Worm (Caenorhabditis elegans) whole organism, young adult: ENCODE measurements around the gene Y43F8B.13.

Experiments used
- K11D2.4 ChIP-seq: fragments of 200-800 bp; sonication (Bioruptor generic); IDR thresholded peaks from 2 replicates; pipeline ENCODE4 v1.3.6; 2022; ENCODE audit warnings: missing genetic modification reagents, missing genetic modification characterization, missing compliant biosample characterization
- Y53F4B.3 ChIP-seq: fragments of 200-800 bp; sonication (Bioruptor generic); IDR thresholded peaks from 2 replicates; pipeline ENCODE4 v1.3.6; 2022; ENCODE audit warnings: missing genetic modification reagents, missing genetic modification characterization, missing compliant biosample characterization
- bed-2 ChIP-seq: fragments of 200-800 bp; sonication (Bioruptor generic); IDR thresholded peaks from 2 replicates; pipeline ENCODE4 v1.3.6; 2022; ENCODE audit warnings: missing genetic modification reagents, missing genetic modification characterization, missing compliant biosample characterization
- dpl-1 ChIP-seq: fragments of 150-350 bp; optimal IDR thresholded peaks from 2 replicates; lab custom pipeline; 2014; ENCODE audit warnings: missing biosample characterization, missing genetic modification reagents, missing genetic modification characterization
- gei-17 ChIP-seq: fragments of 200-800 bp; sonication (Bioruptor generic); optimal IDR thresholded peaks from 2 replicates; lab custom pipeline; 2018; ENCODE audit warnings: mild to moderate bottlenecking, missing genetic modification characterization, missing compliant biosample characterization
- mes-4 ChIP-seq: sonication (generic microtip); optimal IDR thresholded peaks from 2 replicates; lab custom pipeline; 2016; ENCODE audit warnings: missing genotype, missing genetic modification characterization, missing compliant biosample characterization
- nfya-1 ChIP-seq: sonication (generic microtip); optimal IDR thresholded peaks from 2 replicates; lab custom pipeline; 2017; ENCODE audit warnings: antibody characterized with exemption, missing compliant biosample characterization, missing genetic modification characterization, borderline replicate concordance; ENCODE audit not compliant: insufficient read depth
- snpc-4 ChIP-seq, 5 experiments: fragments of 150-350 bp in 1 of 5; sonication (generic microtip) in 4 of 5; optimal IDR thresholded peaks; 2 replicates each; lab custom pipeline; 2014 to 2018; ENCODE audit warnings: missing genetic modification characterization in 5 of 5, missing biosample characterization in 3 of 5, antibody characterized with exemption in 2 of 5, mild to moderate bottlenecking in 2 of 5, missing compliant biosample characterization in 2 of 5, missing genotype in 2 of 5, moderate library complexity in 2 of 5, missing genetic modification reagents in 1 of 5
- unc-130 ChIP-seq: sonication (generic microtip); optimal IDR thresholded peaks from 2 replicates; lab custom pipeline; 2016; ENCODE audit warnings: missing genetic modification reagents, missing genetic modification characterization, missing compliant biosample characterization
- zim-3 ChIP-seq: sonication (generic microtip); optimal IDR thresholded peaks from 2 replicates; lab custom pipeline; 2017; ENCODE audit warnings: mild to moderate bottlenecking, missing genetic modification characterization, moderate library complexity, missing compliant biosample characterization

- TF ChIP-seq gei-17 (GFP tag; lab: Kevin White, UChicago) (no peak), dpl-1 (GFP tag; lab: Kevin White, UChicago) (no peak), Y53F4B.3 (GFP tag; lab: Robert Waterston, UW) (no peak), mes-4 (tag; lab: Kevin White, UChicago) (no peak), K11D2.4 (GFP tag; lab: Robert Waterston, UW) (no peak), nfya-1 (no peak), snpc-4 (GFP tag; optimal IDR thresholded peaks at IDR 0.05; lab: Kevin White, UChicago) (no peak), snpc-4 (tag; optimal IDR thresholded peaks at IDR 0.05; lab: Kevin White, UChicago) (no peak), bed-2 (GFP tag; lab: Robert Waterston, UW) (no peak), unc-130 (no peak), zim-3 (tag; lab: Kevin White, UChicago) (no peak)
Measured at ce11 chrV:19421131-19421530, 34.6 kb upstream of the Y43F8B.13 start, which contains the start of gene C25F9.2.
